Worm (Caenorhabditis elegans): ENCODE data around the gene C37C3.18.

ce11 chrV:7819585-7819984, 35.2 kb upstream of the C37C3.18 start:
- TF ChIP-seq dao-5 (tag; optimal IDR thresholded peaks at IDR 0.05) = no peak
- TF ChIP-seq him-1 (tag; optimal IDR thresholded peaks at IDR 0.05) = no peak
